Fruit fly (Drosophila melanogaster) whole organism: ENCODE measurements around the gene Hpd.

Experiments used
- CG8478 ChIP-seq: fragments of >200 bp; optimal IDR thresholded peaks from 2 replicates; lab custom pipeline; 2018; ENCODE audit warnings: inconsistent platforms
- Dll ChIP-seq: fragments of >200 bp; optimal IDR thresholded peaks from 2 replicates; lab custom pipeline; 2017
- EcR ChIP-seq, 2 experiments: fragments of >200 bp; optimal IDR thresholded peaks; 2 replicates each; lab custom pipeline; 2017; ENCODE audit warnings: missing biosample characterization in 2 of 2, missing genetic modification characterization in 2 of 2, missing genetic modification reagents in 2 of 2
- pan ChIP-seq: fragments of >200 bp; optimal IDR thresholded peaks from 2 replicates; lab custom pipeline; 2017
- psq ChIP-seq: fragments of >200 bp; optimal IDR thresholded peaks from 2 replicates; lab custom pipeline; 2017
- usp ChIP-seq: fragments of >200 bp; optimal IDR thresholded peaks from 2 replicates; lab custom pipeline; 2017; ENCODE audit warnings: missing biosample characterization, missing genetic modification characterization, mixed read lengths

Hpd gene

dm6 chr3L:20464677-20465076, 25.0 kb upstream of the Hpd start, which contains the start of gene atk:
atk (minus strand) TSS chr3L:20464862.
- no peak for TF ChIP-seq usp
- TF ChIP-seq pan (lab: Kevin White, UChicago): no peak
- no peak for TF ChIP-seq EcR (GFP tag; optimal IDR thresholded peaks at IDR 0.05; lab: Kevin White, UChicago)
- no peak for TF ChIP-seq Dll (lab: Kevin White, UChicago)
- TF ChIP-seq psq: no peak
- TF ChIP-seq CG8478 (lab: Kevin White, UChicago): no peak

DNA sequence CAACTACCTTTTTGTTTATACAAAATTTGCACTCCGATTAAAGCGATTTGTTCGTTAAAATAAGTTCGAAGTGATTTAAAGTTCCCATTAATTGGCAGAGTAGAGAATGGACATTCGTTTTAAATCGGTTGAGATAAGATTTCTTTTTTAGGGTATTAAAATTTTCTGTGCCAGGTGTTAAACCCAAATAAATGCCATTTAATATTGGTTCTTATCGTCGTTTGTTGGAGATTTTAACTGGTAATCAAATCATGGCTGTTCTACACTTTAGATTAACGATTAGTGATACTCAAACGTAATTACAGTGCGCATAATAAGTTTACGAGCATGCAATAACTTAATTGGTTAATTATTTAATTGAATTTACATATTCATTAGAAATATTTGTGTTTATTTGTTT, 22.7 kb upstream of the Hpd start:
- TF ChIP-seq EcR (GFP tag; optimal IDR thresholded peaks at IDR 0.05; lab: Kevin White, UChicago) (no peak), usp (no peak), pan (lab: Kevin White, UChicago) (no peak), Dll (lab: Kevin White, UChicago) (no peak), psq (no peak), CG8478 (lab: Kevin White, UChicago) (no peak)

DNA sequence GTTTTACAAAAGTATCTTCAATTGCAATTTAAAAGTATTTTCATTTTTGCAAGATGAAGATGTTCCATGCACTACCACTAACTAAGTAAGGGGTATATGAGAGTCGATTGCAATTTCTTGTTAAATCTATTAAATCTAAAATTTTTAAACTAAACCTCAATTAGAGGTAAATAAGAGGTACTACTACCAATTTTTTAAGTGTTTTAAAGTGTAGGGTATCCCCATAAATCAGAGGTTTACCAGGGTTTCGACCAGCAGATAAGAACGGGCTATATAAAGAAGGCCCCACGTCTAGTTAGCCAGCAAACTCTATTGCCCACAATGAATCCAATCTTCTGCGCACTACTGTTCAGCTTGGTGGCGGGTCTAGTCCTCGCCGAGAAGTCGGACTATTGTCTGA, 20.7 kb upstream of the Hpd start, which contains the start of gene mag:
TSS of gene mag (plus strand) at position 301 of the 400 bp plus-strand sequence.
- no peak for TF ChIP-seq EcR (GFP tag; optimal IDR thresholded peaks at IDR 0.05; lab: Kevin White, UChicago)
- no peak for TF ChIP-seq pan (lab: Kevin White, UChicago)
- TF ChIP-seq psq: no peak
- no peak for TF ChIP-seq CG8478 (lab: Kevin White, UChicago)
- TF ChIP-seq usp: no peak
- TF ChIP-seq Dll (lab: Kevin White, UChicago): no peak

- TF ChIP-seq psq (no peak), usp (no peak)
These were observed 13.4 kb upstream of the Hpd start, which contains the start of gene CG5199 for dm6 chr3L:20452813-20453682. CG5199 (minus strand) TSS chr3L:20452864.

DNA sequence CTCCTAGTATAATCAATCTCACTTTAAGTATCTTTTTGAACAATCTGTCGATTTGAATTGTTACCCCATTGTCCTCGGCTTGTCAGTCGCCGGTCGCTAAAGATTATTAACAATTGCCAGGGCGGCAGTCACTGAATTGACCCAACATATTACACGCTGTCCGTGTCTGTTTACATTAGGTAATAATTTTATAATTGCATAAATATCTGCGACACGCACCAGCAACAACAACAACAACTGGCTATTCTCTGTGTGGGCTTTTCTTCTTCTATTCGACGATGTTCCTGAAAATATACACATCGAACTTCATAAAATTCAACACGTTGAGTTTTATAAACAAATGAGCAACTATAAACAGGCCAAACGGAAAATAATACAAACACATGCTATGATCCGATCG, 9.1 kb upstream of the Hpd start:
- TF ChIP-seq Dll (lab: Kevin White, UChicago) (no peak), usp (no peak), pan (lab: Kevin White, UChicago) (no peak), EcR (GFP tag; optimal IDR thresholded peaks at IDR 0.05; lab: Kevin White, UChicago) (no peak), psq (no peak), CG8478 (lab: Kevin White, UChicago) (no peak)

DNA sequence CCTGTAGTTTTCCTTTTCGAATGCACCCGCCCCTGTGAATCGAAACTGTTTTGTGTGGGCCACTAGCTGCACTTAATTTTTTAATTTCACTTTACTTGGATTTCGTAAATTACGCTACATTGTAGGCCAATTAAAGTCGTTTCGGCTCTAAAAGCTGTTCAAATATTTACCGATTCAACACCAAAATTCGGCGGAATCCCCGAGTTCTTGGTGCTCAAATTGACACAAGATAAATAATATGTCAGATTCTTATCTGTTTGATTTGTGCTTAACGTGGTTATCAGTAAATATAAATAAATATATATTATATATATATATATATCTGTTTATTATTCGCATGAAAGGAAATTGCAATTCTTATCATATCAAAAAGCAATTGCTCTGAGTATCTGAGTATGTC, 8.3 kb upstream of the Hpd start:
- TF ChIP-seq psq (no peak), pan (lab: Kevin White, UChicago) (no peak), EcR (GFP tag; optimal IDR thresholded peaks at IDR 0.05; lab: Kevin White, UChicago) (no peak), CG8478 (lab: Kevin White, UChicago) (no peak), Dll (lab: Kevin White, UChicago) (no peak), usp (no peak)

DNA sequence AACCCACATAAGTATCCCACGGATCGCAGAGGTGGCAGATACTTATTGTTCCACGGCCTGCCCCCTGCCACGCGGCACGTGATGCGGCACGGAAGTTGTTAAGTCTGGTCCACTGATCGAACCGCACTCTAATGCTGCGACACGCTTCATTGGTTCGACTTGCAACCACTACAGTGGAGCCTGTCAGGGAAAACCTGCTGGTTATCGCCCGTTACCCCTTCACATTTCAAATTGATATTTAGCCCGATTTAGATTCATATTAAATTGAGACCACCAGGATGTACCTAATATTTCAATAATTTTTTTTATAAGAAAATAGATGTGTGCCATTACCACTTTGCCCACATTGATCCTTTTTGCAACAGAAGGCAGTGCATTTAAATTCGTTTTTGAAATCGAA, 7.7 kb upstream of the Hpd start:
- TF ChIP-seq CG8478 (lab: Kevin White, UChicago): no peak
- no peak for TF ChIP-seq EcR (GFP tag; optimal IDR thresholded peaks at IDR 0.05; lab: Kevin White, UChicago)
- TF ChIP-seq Dll (lab: Kevin White, UChicago): no peak
- TF ChIP-seq usp: no peak
- no peak for TF ChIP-seq pan (lab: Kevin White, UChicago)
- no peak for TF ChIP-seq psq

DNA sequence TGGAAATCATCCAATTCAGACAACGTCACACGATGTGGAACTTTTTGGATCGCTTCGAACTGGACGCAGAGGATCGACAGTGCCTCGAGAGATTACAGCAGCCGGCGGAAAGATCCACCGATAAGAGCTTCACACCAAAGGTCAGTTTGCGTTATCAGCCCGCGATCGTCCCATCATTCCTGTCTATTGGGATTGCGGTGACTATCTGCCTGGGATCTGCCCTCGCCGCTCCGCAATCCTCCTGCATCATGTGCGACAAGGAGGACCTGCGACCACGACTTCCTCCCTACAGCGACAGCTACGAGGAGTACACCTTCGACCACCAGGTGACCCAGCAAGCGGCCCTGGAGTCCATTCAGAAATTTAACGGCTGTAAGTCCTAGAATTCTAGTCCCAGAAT, 6.4 kb upstream of the Hpd start:
- TF ChIP-seq psq (no peak), Dll (lab: Kevin White, UChicago) (no peak), usp (no peak), pan (lab: Kevin White, UChicago) (no peak), CG8478 (lab: Kevin White, UChicago) (no peak)

- no peak for TF ChIP-seq pan (lab: Kevin White, UChicago)
- no peak for TF ChIP-seq CG8478 (lab: Kevin White, UChicago)
- TF ChIP-seq Dll (lab: Kevin White, UChicago): no peak
- TF ChIP-seq usp: no peak
- TF ChIP-seq psq: no peak
- TF ChIP-seq EcR (GFP tag; optimal IDR thresholded peaks at IDR 0.05; lab: Kevin White, UChicago): no peak
These were observed 5.3 kb upstream of the Hpd start for dm6 chr3L:20444815-20445519.

DNA sequence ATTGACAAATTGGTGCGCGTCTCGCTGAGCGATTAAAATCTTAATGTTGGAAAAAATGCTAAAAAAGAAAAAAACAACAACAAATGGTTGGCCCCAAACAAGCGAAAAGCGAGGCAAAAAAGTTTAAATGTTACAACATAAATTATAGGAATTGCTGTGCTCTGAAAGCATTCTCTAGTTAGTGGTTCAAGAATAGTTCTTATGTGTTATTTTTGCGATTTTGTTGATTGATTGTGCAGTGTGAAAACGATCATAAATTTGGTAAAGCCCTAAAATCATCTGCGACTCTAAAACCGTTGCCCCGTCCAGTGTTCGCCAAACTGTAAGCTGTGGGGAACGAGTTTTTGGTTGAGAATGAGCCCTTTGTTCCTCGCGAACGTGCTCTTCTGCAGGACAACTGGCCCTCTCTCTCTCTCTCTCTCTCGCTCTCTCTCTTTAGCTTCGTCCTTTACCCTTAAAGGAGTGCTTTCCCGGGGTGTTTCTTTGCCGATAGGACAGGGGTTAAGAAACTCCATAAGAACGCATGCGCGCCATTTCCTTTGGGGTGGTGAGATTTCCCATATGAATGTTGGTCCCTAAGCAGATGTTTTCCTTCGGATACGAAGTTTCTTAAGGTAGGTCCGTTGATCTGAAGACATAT, 3.1 kb upstream of the Hpd start:
- TF ChIP-seq usp (no peak), EcR (GFP tag; optimal IDR thresholded peaks at IDR 0.05; lab: Kevin White, UChicago) (no peak), Dll (lab: Kevin White, UChicago) (no peak), CG8478 (lab: Kevin White, UChicago) (no peak), psq (no peak), pan (lab: Kevin White, UChicago) (no peak)

dm6 chr3L:20441632-20442469, 2.2 kb upstream of the Hpd start, which contains the start of gene CG5910:
CG5910 (plus strand) TSS chr3L:20442419.
- no peak for TF ChIP-seq EcR (GFP tag; optimal IDR thresholded peaks at IDR 0.05; lab: Kevin White, UChicago)
- TF ChIP-seq psq: no peak
- TF ChIP-seq pan (lab: Kevin White, UChicago): no peak
- no peak for TF ChIP-seq usp
- no peak for TF ChIP-seq CG8478 (lab: Kevin White, UChicago)
- no peak for TF ChIP-seq Dll (lab: Kevin White, UChicago)
